Worm (Caenorhabditis elegans) whole organism, late embryonic: ENCODE measurements around the gene trpl-5.

Source experiments
- ama-1 ChIP-seq: fragments of 150-350 bp; optimal IDR thresholded peaks from 2 replicates; lab custom pipeline; 2014
- ceh-48 ChIP-seq: sonication (generic microtip); optimal IDR thresholded peaks from 2 replicates; lab custom pipeline; 2016; ENCODE audit warnings: missing genetic modification characterization, inconsistent platforms, missing compliant biosample characterization
- ceh-9 ChIP-seq: sonication (generic microtip); optimal IDR thresholded peaks from 2 replicates; lab custom pipeline; 2016; ENCODE audit warnings: mild to moderate bottlenecking, missing genetic modification characterization, inconsistent platforms, missing compliant biosample characterization
- elt-4 ChIP-seq: sonication (generic microtip); optimal IDR thresholded peaks from 2 replicates; lab custom pipeline; 2016; ENCODE audit warnings: missing genetic modification characterization, missing compliant biosample characterization
- hlh-30 ChIP-seq: sonication (generic microtip); optimal IDR thresholded peaks from 2 replicates; lab custom pipeline; 2017; ENCODE audit warnings: antibody characterized with exemption, missing genetic modification characterization, missing compliant biosample characterization; ENCODE audit not compliant: insufficient read depth
- lim-6 ChIP-seq: sonication (generic microtip); optimal IDR thresholded peaks from 2 replicates; lab custom pipeline; 2016; ENCODE audit warnings: missing genetic modification characterization, missing compliant biosample characterization
- unc-55 ChIP-seq: sonication (generic microtip); optimal IDR thresholded peaks from 2 replicates; lab custom pipeline; 2017; ENCODE audit warnings: missing biosample characterization, missing genetic modification reagents, missing genetic modification characterization

ce11 chrII:2112948-2113347 is 22.5 kb upstream of the trpl-5 start, which contains the start of gene R52.6:
- TF ChIP-seq ceh-9 (no peak), ama-1 (lab: Kevin White, UChicago) (no peak), unc-55 (GFP tag; lab: Kevin White, UChicago) (no peak), lim-6 (tag; lab: Kevin White, UChicago) (no peak), hlh-30 (tag; lab: Kevin White, UChicago) (no peak), ceh-48 (tag; lab: Kevin White, UChicago) (no peak), elt-4 (tag; lab: Kevin White, UChicago) (no peak)
